Worm (Caenorhabditis elegans): ENCODE data around the gene mig-6.

The mig-6 gene

DNA sequence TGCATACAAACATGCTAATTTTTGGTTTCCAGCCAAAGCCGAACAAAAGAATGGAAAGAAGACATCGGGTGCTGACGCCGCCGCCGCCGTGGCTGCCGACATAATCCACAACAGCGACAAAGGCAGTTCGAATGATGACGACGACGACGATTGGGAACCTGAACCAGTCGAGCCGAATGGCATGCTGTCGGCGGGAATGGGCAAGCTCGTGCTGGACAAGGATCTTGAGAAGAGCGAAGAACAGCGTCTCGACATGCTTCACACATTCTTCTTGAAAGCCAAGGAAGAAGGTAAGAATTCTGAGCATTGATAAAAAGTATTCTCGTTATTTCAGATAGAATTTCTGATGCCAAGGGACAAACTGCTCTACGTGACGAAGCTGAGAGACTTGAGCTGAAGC, 29.6 kb downstream of the mig-6 start:
- no peak for TF ChIP-seq unc-130 (tag; optimal IDR thresholded peaks at IDR 0.05)
- TF ChIP-seq mef-2 (tag; optimal IDR thresholded peaks at IDR 0.05), result no peak
- TF ChIP-seq efl-1 (optimal IDR thresholded peaks at IDR 0.05), result no peak
- TF ChIP-seq efl-1 (GFP tag; optimal IDR thresholded peaks at IDR 0.05 in 1 of 2), result peak in 1 of 2 experiments; percentile 63

DNA sequence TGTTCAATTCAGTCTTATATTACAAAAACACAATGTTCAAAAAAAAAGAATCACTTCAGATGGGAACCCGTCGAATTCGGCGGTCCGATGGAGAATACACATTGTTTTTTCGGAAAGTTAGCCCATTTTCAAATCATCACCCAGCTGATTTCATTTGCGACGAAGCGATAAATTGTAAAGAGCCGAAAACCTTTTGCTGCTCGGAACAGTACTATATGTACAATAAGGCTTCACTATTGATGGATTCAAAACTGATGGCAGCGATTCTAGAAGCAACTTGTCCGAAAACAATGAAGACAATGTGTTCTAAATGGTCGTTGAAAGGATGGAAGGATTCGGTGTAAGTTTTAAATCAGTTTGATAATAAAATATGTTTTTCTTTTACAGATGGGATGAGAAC, 30.9 kb downstream of the mig-6 start, which contains the start of gene C37C3.1:
C37C3.1 (plus strand) TSS at position 33 of the 400 bp plus-strand sequence.
- TF ChIP-seq skn-1 (tag; optimal IDR thresholded peaks at IDR 0.05) (no peak), lin-39 (tag; optimal IDR thresholded peaks at IDR 0.05) (no peak), lsy-2 (tag; optimal IDR thresholded peaks at IDR 0.05) (peak in 1 of 2 experiments; percentile 26), efl-1 (optimal IDR thresholded peaks at IDR 0.05) (peak in 1 of 2 experiments; percentile 13), efl-1 (GFP tag; optimal IDR thresholded peaks at IDR 0.05 in 1 of 2) (no peak), ama-1 (optimal IDR thresholded peaks at IDR 0.05) (peak; percentile 47), blmp-1 (tag; optimal IDR thresholded peaks at IDR 0.05) (no peak)

DNA sequence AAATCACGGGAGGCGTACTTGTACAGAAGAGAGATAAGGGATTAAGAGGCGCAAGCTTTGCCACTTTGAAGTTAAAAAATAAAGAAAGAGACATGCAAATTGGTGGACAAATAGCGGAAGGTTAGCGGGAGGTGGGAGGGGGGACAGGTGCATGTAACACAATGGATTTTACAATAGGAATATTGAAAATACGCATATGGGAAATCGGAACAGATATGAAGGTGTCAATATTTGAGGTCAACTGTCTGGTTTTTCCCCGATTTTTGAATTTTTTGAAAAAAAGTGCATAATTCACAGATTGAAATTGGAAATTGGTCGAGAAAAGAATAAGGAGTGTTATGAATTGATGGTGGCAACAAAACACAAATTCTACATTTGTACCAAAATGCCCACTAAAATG, 34.8 kb downstream of the mig-6 start, which contains the start of gene C37C3.17:
C37C3.17 (minus strand) TSS at position 101 of the 400 bp plus-strand sequence.
- TF ChIP-seq dpl-1 (GFP tag; optimal IDR thresholded peaks at IDR 0.05), result no peak
- TF ChIP-seq ceh-82 (tag; optimal IDR thresholded peaks at IDR 0.05), result no peak
- TF ChIP-seq ets-5 (GFP tag; IDR thresholded peaks at IDR 0.05), result no peak
- no peak for TF ChIP-seq snu-23 (GFP tag; optimal IDR thresholded peaks at IDR 0.05)
- TF ChIP-seq lin-39 (tag; optimal IDR thresholded peaks at IDR 0.05), result no peak
- no peak for TF ChIP-seq rnt-1 (tag; optimal IDR thresholded peaks at IDR 0.05)
- no peak for TF ChIP-seq ceh-90 (tag; optimal IDR thresholded peaks at IDR 0.05)
- TF ChIP-seq nhr-85 (tag), result no peak

DNA sequence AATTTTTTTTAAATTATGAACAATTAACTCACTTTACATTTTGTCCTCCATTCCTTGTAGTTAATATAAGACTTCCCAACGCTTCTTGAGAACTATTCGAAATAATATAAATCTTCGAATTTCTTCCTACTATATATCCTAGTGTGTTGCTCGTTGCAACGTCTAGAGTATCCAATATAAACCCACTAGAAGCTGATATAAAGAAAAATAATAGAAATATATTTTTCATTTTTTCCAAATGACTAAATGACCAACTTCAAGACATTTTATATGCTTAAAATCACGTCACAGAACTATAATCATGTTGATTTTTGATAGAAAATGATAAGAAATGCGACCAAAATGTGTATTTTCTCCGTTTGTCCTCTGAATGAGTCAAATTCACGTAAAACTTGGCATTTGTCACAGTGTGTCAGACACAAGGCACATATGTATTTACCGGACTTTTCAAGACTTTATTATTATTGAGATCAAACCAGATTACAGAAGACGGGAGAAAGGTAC, 36.1 kb downstream of the mig-6 start, which contains the start of gene C37C3.10:
C37C3.10 (minus strand) TSS at position 51 of the 504 bp plus-strand sequence.
- TF ChIP-seq zip-4 (GFP tag; optimal IDR thresholded peaks at IDR 0.05), result no peak
- TF ChIP-seq unc-98 (GFP tag; IDR thresholded peaks at IDR 0.05), result no peak
- TF ChIP-seq nhr-12 (tag; optimal IDR thresholded peaks at IDR 0.05), result no peak
- no peak for TF ChIP-seq unc-130 (tag; optimal IDR thresholded peaks at IDR 0.05)
- no peak for TF ChIP-seq egl-13 (tag; optimal IDR thresholded peaks at IDR 0.05)
- no peak for TF ChIP-seq vab-15 (tag; optimal IDR thresholded peaks at IDR 0.05)
- no peak for TF ChIP-seq nhr-90 (tag; optimal IDR thresholded peaks at IDR 0.05; ENCODE audit: poor library complexity)
- no peak for TF ChIP-seq unc-86 (tag; optimal IDR thresholded peaks at IDR 0.05)

DNA sequence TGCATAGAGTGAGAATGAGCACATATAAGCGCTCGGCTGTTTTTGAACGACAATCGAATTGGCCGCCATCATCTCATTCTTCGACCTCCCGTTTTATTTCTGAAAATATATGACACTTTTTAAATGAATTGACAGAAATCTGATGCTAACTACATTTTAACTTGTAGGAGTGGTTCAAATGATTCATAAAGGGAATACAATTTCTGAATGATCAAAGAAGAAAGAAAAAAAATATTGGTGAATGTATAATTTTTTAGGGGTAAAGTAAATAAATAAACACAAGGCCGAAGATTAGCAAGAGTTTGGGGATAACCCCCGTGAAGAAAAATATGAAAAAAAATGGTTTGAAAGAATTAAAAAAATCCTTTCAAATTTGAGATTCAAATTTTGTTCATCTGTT, 37.6 kb downstream of the mig-6 start, which contains the start of gene C37C3.11:
C37C3.11 (minus strand) TSS at position 101 of the 400 bp plus-strand sequence.
- TF ChIP-seq jun-1 (tag; optimal IDR thresholded peaks at IDR 0.05), result no peak
- TF ChIP-seq ceh-63 (GFP tag; optimal IDR thresholded peaks at IDR 0.05), result no peak
- no peak for TF ChIP-seq nhr-76 (tag; optimal IDR thresholded peaks at IDR 0.05)
- TF ChIP-seq lir-3 (tag; optimal IDR thresholded peaks at IDR 0.05; ENCODE audit: poor library complexity), result no peak
- TF ChIP-seq nhr-20 (tag; optimal IDR thresholded peaks at IDR 0.05), result no peak
- TF ChIP-seq ceh-88 (GFP tag; IDR thresholded peaks at IDR 0.05), result no peak
- no peak for TF ChIP-seq hlh-17 (GFP tag; optimal IDR thresholded peaks at IDR 0.05; ENCODE audit: borderline replicate concordance)
- no peak for TF ChIP-seq xbp-1 (tag; optimal IDR thresholded peaks at IDR 0.05)
- TF ChIP-seq pax-3 (tag; optimal IDR thresholded peaks at IDR 0.05), result no peak
- TF ChIP-seq vab-15 (tag; optimal IDR thresholded peaks at IDR 0.05), result no peak
- no peak for TF ChIP-seq rnt-1 (tag; optimal IDR thresholded peaks at IDR 0.05)

DNA sequence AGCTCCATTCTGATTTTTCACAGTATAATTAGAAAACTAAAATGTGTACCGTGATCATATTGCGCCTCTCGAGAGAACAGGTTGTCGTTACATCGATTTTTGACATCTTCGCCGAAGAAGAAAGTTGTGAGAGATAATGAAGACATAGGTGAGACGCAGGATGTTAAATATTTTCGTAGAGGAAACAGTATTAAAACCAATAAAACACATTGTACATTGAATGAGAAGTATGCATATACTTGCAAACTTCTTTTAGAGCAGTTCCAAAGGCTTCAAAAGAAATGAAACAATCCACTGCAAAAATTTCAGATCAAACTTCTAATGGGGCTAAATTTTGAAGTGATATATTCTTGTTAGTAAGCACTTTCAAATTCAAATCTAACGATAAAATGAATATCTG, 43.7 kb downstream of the mig-6 start, which contains the start of gene nipi-4:
nipi-4 (minus strand) TSS at position 101 of the 400 bp plus-strand sequence.
- TF ChIP-seq fkh-10 (GFP tag; optimal IDR thresholded peaks at IDR 0.05) (no peak), nhr-77 (tag; optimal IDR thresholded peaks at IDR 0.05) (no peak), C04F5.9 (tag; optimal IDR thresholded peaks at IDR 0.05) (no peak), blmp-1 (tag; optimal IDR thresholded peaks at IDR 0.05) (peak; percentile 75), nhr-11 (tag; optimal IDR thresholded peaks at IDR 0.05) (no peak)
